Worm (Caenorhabditis elegans): ENCODE results near the gene T04C12.9.

The T04C12.9 gene

ce11 chrV:11048678-11049077 lies 14.3 kb downstream of the T04C12.9 start, which contains the start of gene srh-74:
Gene srh-74, minus strand, starts transcription at chrV:11048778.
- TF ChIP-seq lin-13 (tag; optimal IDR thresholded peaks at IDR 0.05) (no peak), flh-1 (GFP tag; optimal IDR thresholded peaks at IDR 0.05) (no peak), bed-3 (GFP tag; optimal IDR thresholded peaks at IDR 0.05) (no peak), ceh-83 (GFP tag; optimal IDR thresholded peaks at IDR 0.05) (no peak), ztf-11 (tag; optimal IDR thresholded peaks at IDR 0.05) (no peak), sptf-1 (tag; optimal IDR thresholded peaks at IDR 0.05) (no peak), ceh-43 (GFP tag; optimal IDR thresholded peaks at IDR 0.05) (no peak)

ce11 chrV:11046730-11047129 lies 16.3 kb downstream of the T04C12.9 start, which contains the start of gene dhs-18:
Gene dhs-18, minus strand, starts transcription at chrV:11046833.
- TF ChIP-seq mls-2 (tag; optimal IDR thresholded peaks at IDR 0.05) (no peak), sem-2 (GFP tag; optimal IDR thresholded peaks at IDR 0.05) (no peak), snpc-4 (tag; optimal IDR thresholded peaks at IDR 0.05) (no peak)

- TF ChIP-seq elt-3 (tag; optimal IDR thresholded peaks at IDR 0.05): no peak
- TF ChIP-seq nhr-2 (tag; optimal IDR thresholded peaks at IDR 0.05): peak; percentile 28
Measured at ce11 chrV:11043767-11044166, 19.2 kb downstream of the T04C12.9 start, which contains the start of gene C45B11.6. Gene C45B11.6, plus strand, starts transcription at chrV:11044067.

ce11 chrV:11042538-11042937 lies 20.5 kb downstream of the T04C12.9 start, which contains the start of gene C45B11.2:
Gene C45B11.2, plus strand, starts transcription at chrV:11042710.
- TF ChIP-seq nhr-12 (tag; optimal IDR thresholded peaks at IDR 0.05) (no peak), elt-3 (tag; optimal IDR thresholded peaks at IDR 0.05) (no peak), tbx-8 (GFP tag; optimal IDR thresholded peaks at IDR 0.05) (no peak), M03D4.4 (tag; optimal IDR thresholded peaks at IDR 0.05) (no peak), bed-3 (GFP tag; optimal IDR thresholded peaks at IDR 0.05) (no peak), ztf-11 (tag; optimal IDR thresholded peaks at IDR 0.05) (no peak), unc-120 (tag; optimal IDR thresholded peaks at IDR 0.05; ENCODE audit: poor library complexity, severe bottlenecking) (no peak), snpc-4 (tag; optimal IDR thresholded peaks at IDR 0.05) (no peak), ces-1 (GFP tag; optimal IDR thresholded peaks at IDR 0.05) (no peak), sem-2 (GFP tag; optimal IDR thresholded peaks at IDR 0.05) (no peak), sptf-1 (tag; optimal IDR thresholded peaks at IDR 0.05) (no peak), nhr-2 (tag; optimal IDR thresholded peaks at IDR 0.05) (no peak), mls-2 (tag; optimal IDR thresholded peaks at IDR 0.05) (no peak), blmp-1 (tag; optimal IDR thresholded peaks at IDR 0.05) (no peak), unc-39 (tag; optimal IDR thresholded peaks at IDR 0.05) (no peak), nhr-237 (tag; optimal IDR thresholded peaks at IDR 0.05) (no peak)

- TF ChIP-seq ztf-11 (tag; optimal IDR thresholded peaks at IDR 0.05) (no peak), cnd-1 (tag; optimal IDR thresholded peaks at IDR 0.05) (no peak), elt-1 (tag; optimal IDR thresholded peaks at IDR 0.05; ENCODE audit: borderline replicate concordance, insufficient read depth) (no peak), lsy-2 (tag; optimal IDR thresholded peaks at IDR 0.05) (no peak), elt-3 (tag; optimal IDR thresholded peaks at IDR 0.05) (no peak)
Measured at ce11 chrV:11041499-11041898, 21.5 kb downstream of the T04C12.9 start, which contains the start of gene C45B11.5. Gene C45B11.5, plus strand, starts transcription at chrV:11041799.

- TF ChIP-seq ces-1 (GFP tag; optimal IDR thresholded peaks at IDR 0.05): no peak
- TF ChIP-seq lin-32 (GFP tag; optimal IDR thresholded peaks at IDR 0.05): no peak
- no peak for TF ChIP-seq mab-5 (tag; optimal IDR thresholded peaks at IDR 0.05)
- TF ChIP-seq hlh-1 (tag; optimal IDR thresholded peaks at IDR 0.05): no peak
- TF ChIP-seq flh-1 (GFP tag; optimal IDR thresholded peaks at IDR 0.05): no peak
- no peak for TF ChIP-seq zip-8 (tag; optimal IDR thresholded peaks at IDR 0.05)
- TF ChIP-seq nhr-76 (tag; optimal IDR thresholded peaks at IDR 0.05): no peak
- no peak for TF ChIP-seq ham-2 (GFP tag; optimal IDR thresholded peaks at IDR 0.05)
- TF ChIP-seq tbx-8 (GFP tag; optimal IDR thresholded peaks at IDR 0.05): no peak
- no peak for TF ChIP-seq nhr-12 (tag; optimal IDR thresholded peaks at IDR 0.05)
- no peak for TF ChIP-seq unc-62 (GFP tag; optimal IDR thresholded peaks at IDR 0.05)
- no peak for TF ChIP-seq nhr-237 (tag; optimal IDR thresholded peaks at IDR 0.05)
Measured at ce11 chrV:11040473-11040872, 22.5 kb downstream of the T04C12.9 start, which contains the start of gene C45B11.8. Gene C45B11.8, plus strand, starts transcription at chrV:11040773.
